Worm (Caenorhabditis elegans): ENCODE measurements around the gene gbb-2.

ce11 chrIV:4544215-4544614 is 37.7 kb upstream of the gbb-2 start:
- no peak for TF ChIP-seq flt-1 (GFP tag; IDR thresholded peaks at IDR 0.05)
- TF ChIP-seq aly-1 (tag; optimal IDR thresholded peaks at IDR 0.05): no peak
- TF ChIP-seq ceh-13 (GFP tag; optimal IDR thresholded peaks at IDR 0.05): no peak
- no peak for TF ChIP-seq hnd-1 (tag; optimal IDR thresholded peaks at IDR 0.05)
- TF ChIP-seq scrt-1 (GFP tag; IDR thresholded peaks at IDR 0.05): no peak
- TF ChIP-seq sea-1 (GFP tag; conservative IDR thresholded peaks at IDR 0.05): no peak
